Fruit fly (Drosophila melanogaster): ENCODE data around the gene edin.

Gene edin

DNA sequence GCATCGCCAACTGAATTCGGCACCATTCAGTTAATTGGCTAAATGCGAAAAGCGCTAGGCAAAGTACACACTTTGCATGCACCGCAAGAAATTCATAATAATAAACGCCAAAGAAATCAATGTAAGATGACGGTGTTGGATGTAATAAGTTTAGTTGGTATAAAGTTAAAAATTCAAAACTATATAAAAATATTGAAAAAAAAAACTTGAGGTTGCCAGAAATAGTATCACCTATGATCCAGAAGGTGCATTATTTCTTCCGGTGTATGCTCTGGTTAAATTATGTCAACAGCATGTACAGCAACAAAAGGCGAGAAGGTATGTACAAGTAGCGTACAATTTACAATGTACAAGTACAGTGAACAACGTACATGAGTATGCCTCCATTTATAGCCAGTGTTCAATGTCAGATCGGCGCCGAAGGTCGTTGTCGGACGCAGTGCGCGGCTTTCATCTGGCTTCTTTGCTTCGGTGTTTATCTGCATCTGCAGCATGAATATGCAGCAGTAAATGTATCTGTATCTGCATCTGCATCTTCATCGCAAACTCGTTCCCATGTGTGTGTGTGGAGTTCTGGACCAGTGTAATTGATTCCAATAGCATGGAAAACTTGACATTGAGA lies 2.3 kb downstream of the edin start (continued):
- TF ChIP-seq Blimp-1 (GFP tag; optimal IDR thresholded peaks at IDR 0.05) (no peak), CG11294 (GFP tag; IDR thresholded peaks at IDR 0.05) (peak; percentile 45; the same call in 1 of the 2 replicates), CG6808 (GFP tag; optimal IDR thresholded peaks at IDR 0.05) (peak; percentile 86), CG16779 (tag; optimal IDR thresholded peaks at IDR 0.05) (peak; percentile 73), fkh (GFP tag; optimal IDR thresholded peaks at IDR 0.05) (peak; percentile 2), eg (GFP tag; IDR thresholded peaks at IDR 0.05) (peak; percentile 84), ss (GFP tag; optimal IDR thresholded peaks at IDR 0.05) (peak; percentile 69 to 88), vri (GFP tag; optimal IDR thresholded peaks at IDR 0.05) (no peak)

DNA sequence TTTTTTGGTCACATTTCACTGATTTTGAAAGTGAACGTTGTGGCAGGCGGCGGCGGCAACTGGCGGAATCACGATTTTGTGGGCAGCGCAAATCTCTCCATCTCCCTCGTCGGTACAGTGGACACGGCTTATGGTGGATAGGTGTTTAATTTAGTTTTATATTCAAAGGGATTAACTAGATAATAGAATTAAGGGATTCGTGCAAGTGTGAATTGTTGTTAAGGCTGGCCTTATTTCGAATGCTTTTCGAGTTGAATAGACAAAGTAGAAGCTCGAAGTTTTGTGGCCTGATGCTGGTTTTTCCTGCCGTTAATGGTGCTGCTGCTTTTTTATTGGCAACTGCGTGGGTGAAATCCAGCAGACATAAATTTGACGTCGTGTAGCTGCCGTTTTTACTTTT lies 3.3 kb downstream of the edin start:
- no peak for TF ChIP-seq pdm3 (GFP tag; optimal IDR thresholded peaks at IDR 0.05)
- peak; percentile 11 for TF ChIP-seq CG3919 (GFP tag; optimal IDR thresholded peaks at IDR 0.05)
- TF ChIP-seq CG11294 (GFP tag; IDR thresholded peaks at IDR 0.05), result no peak
- TF ChIP-seq Gug (GFP tag; IDR thresholded peaks at IDR 0.05), result no peak
- no peak for TF ChIP-seq spab (GFP tag; optimal IDR thresholded peaks at IDR 0.05)
- no peak for TF ChIP-seq vri (GFP tag; optimal IDR thresholded peaks at IDR 0.05)
- no peak for TF ChIP-seq fd59A (GFP tag; optimal IDR thresholded peaks at IDR 0.05)
- peak; percentile 56; the same call in 2 of the 3 replicates for TF ChIP-seq CG8119 (GFP tag; IDR thresholded peaks at IDR 0.05)
- peak; percentile 10 for TF ChIP-seq dac (GFP tag; optimal IDR thresholded peaks at IDR 0.05)
- TF ChIP-seq OdsH (GFP tag; optimal IDR thresholded peaks at IDR 0.05), result peak; percentile 8
- TF ChIP-seq Smox (GFP tag; optimal IDR thresholded peaks at IDR 0.05), result no peak
- no peak for TF ChIP-seq CG11762 (GFP tag; optimal IDR thresholded peaks at IDR 0.05; ENCODE audit: insufficient read depth)
- peak; percentile 49; the same call in 1 of the 3 replicates for TF ChIP-seq eg (GFP tag; IDR thresholded peaks at IDR 0.05)
- no peak for TF ChIP-seq Ets96B (tag; optimal IDR thresholded peaks at IDR 0.05)
- no peak for TF ChIP-seq CG8319 (GFP tag; optimal IDR thresholded peaks at IDR 0.05)
- no peak for TF ChIP-seq CG1621 (tag; optimal IDR thresholded peaks at IDR 0.05)
- peak; percentile 3 for TF ChIP-seq net (GFP tag; optimal IDR thresholded peaks at IDR 0.05)
- peak; percentile 65 for TF ChIP-seq Hr4 (GFP tag; optimal IDR thresholded peaks at IDR 0.05)
- TF ChIP-seq CG32006 (GFP tag; optimal IDR thresholded peaks at IDR 0.05), result peak; percentile 69
- no peak for TF ChIP-seq CG3032 (tag; optimal IDR thresholded peaks at IDR 0.05)
- peak; percentile 36 for TF ChIP-seq CG6276 (GFP tag; optimal IDR thresholded peaks at IDR 0.05)
- TF ChIP-seq Eip93F (GFP tag; optimal IDR thresholded peaks at IDR 0.05), result no peak
- TF ChIP-seq CG4318 (GFP tag; optimal IDR thresholded peaks at IDR 0.05), result peak; percentile 24
- no peak for TF ChIP-seq Ets21C (GFP tag; optimal IDR thresholded peaks at IDR 0.05)
- TF ChIP-seq CG6163 (GFP tag; IDR thresholded peaks at IDR 0.05), result peak; percentile 44; the same call in 1 of the 3 replicates
- no peak for TF ChIP-seq CG8632 (GFP tag; optimal IDR thresholded peaks at IDR 0.05)
- no peak for TF ChIP-seq fkh (GFP tag; optimal IDR thresholded peaks at IDR 0.05)
- peak; percentile 60 for TF ChIP-seq CG15336 (GFP tag; IDR thresholded peaks at IDR 0.05)
- TF ChIP-seq Eip78C (GFP tag), result peak; percentile 26
- no peak for TF ChIP-seq dsx (GFP tag; optimal IDR thresholded peaks at IDR 0.05; ENCODE audit: poor library complexity, severe bottlenecking)
- no peak for TF ChIP-seq CG9139 (GFP tag; optimal IDR thresholded peaks at IDR 0.05)

DNA sequence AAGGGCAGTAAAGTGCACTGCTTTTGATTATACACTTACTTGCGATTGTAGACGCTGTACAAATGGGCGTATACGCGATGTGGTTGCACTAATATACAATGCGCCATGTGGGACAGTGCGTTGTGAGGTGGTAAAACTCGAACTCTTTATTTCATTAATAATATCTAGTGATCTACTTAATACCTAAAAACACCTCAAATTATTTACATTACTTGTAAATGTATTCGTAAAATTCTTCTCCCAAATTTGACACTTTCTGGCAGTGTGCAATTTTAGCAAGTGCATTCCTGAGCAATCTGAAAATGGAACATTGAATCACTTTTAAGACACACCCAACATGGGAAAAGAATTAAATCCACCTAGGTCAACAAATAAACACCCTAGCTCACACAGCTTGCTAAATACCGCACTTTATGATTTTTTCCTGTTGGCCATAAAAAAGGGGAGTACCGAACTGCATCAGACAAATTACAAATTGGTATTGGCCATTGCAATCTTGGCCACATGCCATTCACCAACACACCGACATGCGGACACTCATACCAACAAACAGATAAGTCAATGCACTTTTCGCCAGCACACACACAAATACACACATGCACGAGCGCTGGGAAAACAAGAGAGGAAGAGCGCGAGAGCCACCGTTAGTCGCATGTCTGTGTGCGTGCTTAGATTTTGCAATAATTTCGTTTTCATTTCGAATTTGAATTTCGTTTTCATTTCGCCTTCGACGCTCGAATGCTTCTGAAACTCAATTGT lies 4.5 kb downstream of the edin start:
- TF ChIP-seq vri (GFP tag; optimal IDR thresholded peaks at IDR 0.05) (no peak), OdsH (GFP tag; optimal IDR thresholded peaks at IDR 0.05) (peak; percentile 35), ss (GFP tag; optimal IDR thresholded peaks at IDR 0.05) (peak in 1 of 2 experiments; percentile 9), salr (GFP tag; optimal IDR thresholded peaks at IDR 0.05) (peak in 1 of 2 experiments; percentile 40), fd59A (GFP tag; optimal IDR thresholded peaks at IDR 0.05) (no peak), Lpt (GFP tag; optimal IDR thresholded peaks at IDR 0.05) (peak; percentile 6), lz (GFP tag; optimal IDR thresholded peaks at IDR 0.05) (no peak), CG15336 (GFP tag; IDR thresholded peaks at IDR 0.05) (peak; percentile 58), Gug (GFP tag; IDR thresholded peaks at IDR 0.05) (0 out of 2 replicates have a peak, but pooled peaks have one; percentile 20), CG6163 (GFP tag; IDR thresholded peaks at IDR 0.05) (0 out of 3 replicates have a peak, but pooled peaks have one; percentile 5), Eip78C (GFP tag) (peak; percentile 30), CG8119 (GFP tag; IDR thresholded peaks at IDR 0.05) (peak; percentile 50; the same call in 2 of the 3 replicates), CG34406 (GFP tag; optimal IDR thresholded peaks at IDR 0.05) (no peak), CG32006 (GFP tag; optimal IDR thresholded peaks at IDR 0.05) (peak; percentile 47), Hr4 (GFP tag; optimal IDR thresholded peaks at IDR 0.05) (peak; percentile 39)
